Worm (Caenorhabditis elegans): ENCODE data around the gene F46C8.8.

The F46C8.8 gene

ce11 chrX:7541078-7541477 lies 13.1 kb downstream of the F46C8.8 start:
- TF ChIP-seq dao-5 (tag; optimal IDR thresholded peaks at IDR 0.05) (no peak), W03F9.2 (tag; optimal IDR thresholded peaks at IDR 0.05) (no peak), him-1 (tag; optimal IDR thresholded peaks at IDR 0.05) (no peak)

- no peak for TF ChIP-seq him-1 (tag; optimal IDR thresholded peaks at IDR 0.05)
- TF ChIP-seq W03F9.2 (tag; optimal IDR thresholded peaks at IDR 0.05): no peak
- TF ChIP-seq dao-5 (tag; optimal IDR thresholded peaks at IDR 0.05): no peak
Measured at ce11 chrX:7540033-7540432, 14.2 kb downstream of the F46C8.8 start, which contains the start of gene glb-16. TSS of gene glb-16 (minus strand) at chrX:7540133.

DNA sequence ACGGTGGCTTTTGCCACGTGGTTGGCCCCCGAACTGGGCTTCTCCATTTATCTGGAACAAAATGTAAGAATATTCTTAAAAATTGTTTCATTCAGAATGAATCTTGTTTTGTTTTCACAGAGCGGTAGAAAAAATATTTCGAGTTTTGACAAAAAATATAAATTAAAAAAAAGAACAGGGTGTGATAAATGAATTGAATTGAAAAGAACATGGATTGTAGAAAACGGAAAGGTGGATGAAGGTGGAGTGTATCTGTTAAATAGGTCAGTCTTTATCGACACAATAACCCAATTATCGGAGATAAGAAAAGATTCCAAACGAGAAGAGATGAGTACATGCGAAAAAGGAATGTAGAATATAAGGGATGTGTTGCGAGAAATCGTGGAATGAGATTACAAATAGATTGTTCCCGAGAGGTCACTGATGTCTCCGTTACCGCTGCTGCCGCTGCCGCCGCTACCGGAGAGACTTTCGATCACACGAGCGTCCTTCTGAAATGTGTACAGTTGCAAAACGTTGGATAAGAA lies 16.4 kb downstream of the F46C8.8 start, which contains the start of gene dpy-7:
Gene dpy-7 (minus strand): TSS at position 51 of the 527 bp plus-strand sequence.
- TF ChIP-seq him-1 (tag; optimal IDR thresholded peaks at IDR 0.05) (no peak), dao-5 (tag; optimal IDR thresholded peaks at IDR 0.05) (no peak), W03F9.2 (tag; optimal IDR thresholded peaks at IDR 0.05) (no peak)

DNA sequence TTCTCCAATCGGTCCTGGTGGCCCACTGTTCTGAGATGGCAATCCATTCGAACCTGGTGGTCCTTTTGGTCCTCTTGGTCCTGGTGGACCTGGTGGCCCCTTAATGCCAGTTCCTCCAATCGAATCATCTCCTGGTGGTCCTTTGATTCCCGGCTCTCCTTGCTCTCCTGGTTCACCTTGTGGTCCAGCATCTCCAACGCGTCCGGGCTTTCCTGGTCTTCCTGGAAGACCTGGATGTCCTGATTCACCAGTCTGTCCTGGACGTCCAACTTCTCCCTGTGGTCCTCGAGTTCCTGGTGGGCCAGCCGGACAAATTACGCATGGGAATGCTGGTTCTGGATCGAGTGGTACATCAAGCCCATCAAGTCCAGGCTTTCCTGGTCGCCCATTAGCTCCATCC lies 17.4 kb downstream of the F46C8.8 start:
- TF ChIP-seq him-1 (tag; optimal IDR thresholded peaks at IDR 0.05) (no peak), W03F9.2 (tag; optimal IDR thresholded peaks at IDR 0.05) (no peak), dao-5 (tag; optimal IDR thresholded peaks at IDR 0.05) (no peak)

DNA sequence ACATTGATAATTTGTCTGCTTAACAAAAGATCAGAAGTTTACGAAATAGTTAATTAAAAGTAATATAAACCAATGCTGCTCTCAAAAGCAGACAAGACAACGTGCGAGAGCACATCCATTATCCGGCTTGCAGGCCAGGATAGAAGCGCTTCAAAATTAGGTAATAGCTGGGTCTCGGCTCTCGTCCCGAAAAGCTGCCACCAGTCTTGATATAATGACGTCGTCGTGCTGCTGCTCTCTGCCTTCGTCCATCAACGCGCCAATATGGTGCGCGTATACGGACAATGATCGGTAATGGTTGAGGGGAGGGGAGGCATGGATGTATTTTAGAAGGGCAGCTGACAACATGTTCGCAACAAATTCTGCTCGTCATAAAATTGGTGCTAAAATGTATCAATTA lies 19.8 kb downstream of the F46C8.8 start:
- TF ChIP-seq dao-5 (tag; optimal IDR thresholded peaks at IDR 0.05) (no peak), him-1 (tag; optimal IDR thresholded peaks at IDR 0.05) (no peak), W03F9.2 (tag; optimal IDR thresholded peaks at IDR 0.05) (no peak)

- TF ChIP-seq W03F9.2 (tag; optimal IDR thresholded peaks at IDR 0.05) (no peak), dao-5 (tag; optimal IDR thresholded peaks at IDR 0.05) (no peak), him-1 (tag; optimal IDR thresholded peaks at IDR 0.05) (no peak)
Measured at ce11 chrX:7532632-7533031, 21.6 kb downstream of the F46C8.8 start, which contains the start of gene ceh-14. TSS of gene ceh-14 (minus strand) at chrX:7532732.

ce11 chrX:7525271-7525670 lies 29.0 kb downstream of the F46C8.8 start, which contains the start of gene F46C8.3:
TSS of gene F46C8.3 (plus strand) at chrX:7525571.
- TF ChIP-seq dao-5 (tag; optimal IDR thresholded peaks at IDR 0.05) (no peak), him-1 (tag; optimal IDR thresholded peaks at IDR 0.05) (no peak), W03F9.2 (tag; optimal IDR thresholded peaks at IDR 0.05) (no peak)

DNA sequence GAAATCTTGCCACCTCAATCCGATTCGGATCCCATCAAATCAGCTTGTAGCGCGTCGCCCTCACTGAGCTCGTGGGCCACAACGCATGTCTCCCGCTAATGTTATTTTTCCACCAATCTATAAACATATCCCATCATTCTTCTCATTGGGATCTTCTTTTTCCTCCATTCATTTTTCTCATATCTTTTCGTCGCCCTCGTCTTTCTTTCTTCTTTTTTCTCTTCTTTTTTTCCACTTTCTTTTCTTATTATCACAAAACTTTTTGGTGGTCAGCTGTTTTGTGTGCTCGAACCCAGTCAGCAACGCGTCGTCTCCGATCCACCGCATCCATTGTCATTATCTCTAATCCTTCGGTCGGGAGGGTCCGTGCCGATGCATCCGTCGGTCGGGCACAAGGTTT lies 30.4 kb downstream of the F46C8.8 start:
- TF ChIP-seq dao-5 (tag; optimal IDR thresholded peaks at IDR 0.05): no peak

ce11 chrX:7522595-7522994 lies 31.6 kb downstream of the F46C8.8 start:
- TF ChIP-seq dao-5 (tag; optimal IDR thresholded peaks at IDR 0.05) (no peak), W03F9.2 (tag; optimal IDR thresholded peaks at IDR 0.05) (no peak), him-1 (tag; optimal IDR thresholded peaks at IDR 0.05) (no peak)

DNA sequence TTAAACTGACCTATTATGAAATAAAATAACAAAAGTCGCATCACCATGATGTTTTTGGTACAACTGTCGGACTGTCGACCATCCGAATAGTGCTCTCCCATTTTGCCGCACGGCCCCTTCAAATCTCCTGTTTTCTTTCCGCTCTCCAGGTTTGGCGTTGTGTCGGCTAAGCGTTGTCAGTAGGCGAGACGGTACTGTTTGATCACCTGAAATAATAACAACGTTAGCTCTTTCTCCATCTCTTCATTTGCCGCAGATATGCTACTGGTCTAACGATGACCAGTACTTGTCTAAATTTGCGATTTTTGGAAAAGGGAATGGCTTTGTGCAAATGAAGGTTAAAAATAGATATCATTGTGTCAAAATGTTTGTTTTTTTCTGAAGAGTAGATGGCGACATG lies 34.7 kb downstream of the F46C8.8 start, which contains the start of gene chts-1:
Gene chts-1 (minus strand): TSS at position 101 of the 400 bp plus-strand sequence.
- TF ChIP-seq him-1 (tag; optimal IDR thresholded peaks at IDR 0.05) (no peak), W03F9.2 (tag; optimal IDR thresholded peaks at IDR 0.05) (no peak), dao-5 (tag; optimal IDR thresholded peaks at IDR 0.05) (no peak)

ce11 chrX:7512714-7513113 lies 41.5 kb downstream of the F46C8.8 start:
- no peak for TF ChIP-seq dao-5 (tag; optimal IDR thresholded peaks at IDR 0.05)
- TF ChIP-seq him-1 (tag; optimal IDR thresholded peaks at IDR 0.05): no peak
- TF ChIP-seq W03F9.2 (tag; optimal IDR thresholded peaks at IDR 0.05): no peak

DNA sequence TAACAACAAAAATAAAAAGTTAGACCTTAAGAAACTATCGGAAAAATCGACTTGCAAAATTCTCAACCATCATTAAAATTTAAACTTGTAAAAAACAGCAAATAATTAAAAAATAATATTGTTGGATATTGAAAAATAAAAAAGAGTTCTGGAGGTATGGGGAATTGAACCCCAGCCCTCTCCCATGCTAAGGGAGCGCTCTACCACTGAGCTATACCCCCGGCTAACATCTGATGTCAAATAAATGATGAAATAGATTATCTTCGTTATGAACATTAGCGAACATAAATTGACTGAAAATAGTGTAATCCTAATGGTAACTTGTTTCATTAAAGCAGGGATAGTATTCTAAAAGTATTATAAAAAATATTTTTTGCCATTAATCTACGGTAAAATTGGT lies 47.1 kb downstream of the F46C8.8 start:
- no peak for TF ChIP-seq him-1 (tag; optimal IDR thresholded peaks at IDR 0.05)
- no peak for TF ChIP-seq W03F9.2 (tag; optimal IDR thresholded peaks at IDR 0.05)
- TF ChIP-seq dao-5 (tag; optimal IDR thresholded peaks at IDR 0.05): no peak

DNA sequence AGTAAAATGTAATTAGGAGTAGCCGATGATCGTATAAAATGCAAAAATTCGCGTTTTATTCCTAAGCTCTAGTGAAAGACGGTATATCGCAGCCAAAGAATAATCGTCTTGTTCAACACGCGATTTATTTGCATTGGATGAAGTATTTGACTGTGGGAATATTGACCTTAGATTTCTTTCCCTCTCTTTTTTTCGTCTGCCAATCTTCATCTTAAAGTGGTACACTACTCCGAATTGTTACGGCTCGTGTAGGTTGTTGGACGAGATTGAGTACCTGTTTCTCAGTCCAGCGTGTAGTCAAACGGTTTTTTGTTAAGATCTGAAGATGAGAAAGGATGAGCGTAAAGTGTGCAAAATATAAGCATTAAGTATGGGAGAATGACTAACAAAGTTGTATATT lies 47.7 kb downstream of the F46C8.8 start, which contains the start of gene lgc-11:
Gene lgc-11 (minus strand): TSS at position 101 of the 400 bp plus-strand sequence.
- no peak for TF ChIP-seq dao-5 (tag; optimal IDR thresholded peaks at IDR 0.05)
- no peak for TF ChIP-seq him-1 (tag; optimal IDR thresholded peaks at IDR 0.05)
- TF ChIP-seq W03F9.2 (tag; optimal IDR thresholded peaks at IDR 0.05): no peak

DNA sequence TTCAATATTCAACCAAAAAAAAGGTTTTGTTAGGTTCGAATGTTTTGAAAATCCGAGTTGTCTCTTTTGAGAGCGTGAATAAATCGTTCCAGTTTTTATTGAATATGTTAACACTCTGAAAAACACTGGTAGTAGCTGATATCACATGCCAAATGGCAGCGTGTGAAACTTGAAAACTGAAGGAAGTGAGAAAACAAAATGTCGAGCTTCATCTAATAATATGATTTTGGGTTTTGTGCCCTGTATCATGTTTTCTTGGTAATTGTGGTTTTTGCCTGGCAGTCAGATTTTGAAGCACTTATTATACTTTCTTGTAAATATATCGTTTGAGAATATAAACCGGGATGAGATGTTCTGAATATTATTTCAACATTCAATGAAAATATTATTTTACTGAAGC lies 51.4 kb downstream of the F46C8.8 start, which contains the start of gene F48E3.6:
Gene F48E3.6 (minus strand): TSS at position 101 of the 400 bp plus-strand sequence.
- no peak for TF ChIP-seq dao-5 (tag; optimal IDR thresholded peaks at IDR 0.05)
- no peak for TF ChIP-seq him-1 (tag; optimal IDR thresholded peaks at IDR 0.05)
- no peak for TF ChIP-seq W03F9.2 (tag; optimal IDR thresholded peaks at IDR 0.05)
